Worm (Caenorhabditis elegans): ENCODE results near the gene C04G6.13.

The C04G6.13 gene

ce11 chrII:5060719-5061118, 33.3 kb upstream of the C04G6.13 start, which contains the start of gene pho-12:
TSS of gene pho-12 (minus strand) at chrII:5060819.
- TF ChIP-seq lsy-2 (tag; optimal IDR thresholded peaks at IDR 0.05), result no peak
- no peak for TF ChIP-seq egl-27 (tag; optimal IDR thresholded peaks at IDR 0.05)
- no peak for TF ChIP-seq sem-4 (tag; optimal IDR thresholded peaks at IDR 0.05)
- no peak for TF ChIP-seq unc-62 (GFP tag; optimal IDR thresholded peaks at IDR 0.05)

- TF ChIP-seq fos-1 (tag; optimal IDR thresholded peaks at IDR 0.05) (peak; percentile 40), nhr-25 (tag; optimal IDR thresholded peaks at IDR 0.05) (no peak), nhr-6 (tag; optimal IDR thresholded peaks at IDR 0.05) (no peak), nhr-10 (tag; optimal IDR thresholded peaks at IDR 0.05) (no peak), sem-4 (tag; optimal IDR thresholded peaks at IDR 0.05) (no peak), egl-27 (tag; optimal IDR thresholded peaks at IDR 0.05) (no peak), unc-55 (GFP tag; optimal IDR thresholded peaks at IDR 0.05) (peak; percentile 94), nhr-21 (tag; optimal IDR thresholded peaks at IDR 0.05) (peak; percentile 28), gmeb-1 (tag; optimal IDR thresholded peaks at IDR 0.05) (peak; percentile 80), nhr-129 (tag; optimal IDR thresholded peaks at IDR 0.05) (peak; percentile 78), lin-11 (tag; optimal IDR thresholded peaks at IDR 0.05) (peak; percentile 10), lsy-2 (tag; optimal IDR thresholded peaks at IDR 0.05) (peak; percentile 50 to 88), mdl-1 (tag; optimal IDR thresholded peaks at IDR 0.05) (no peak), crh-2 (tag; optimal IDR thresholded peaks at IDR 0.05) (peak; percentile 77), unc-39 (tag; optimal IDR thresholded peaks at IDR 0.05) (no peak), sma-3 (GFP tag; optimal IDR thresholded peaks at IDR 0.05) (peak; percentile 69), lin-13 (GFP tag; optimal IDR thresholded peaks at IDR 0.05) (peak; percentile 78), nhr-23 (tag; optimal IDR thresholded peaks at IDR 0.05) (no peak), C34F6.9 (tag; optimal IDR thresholded peaks at IDR 0.05) (peak; percentile 83), Y55F3AM.14 (GFP tag; optimal IDR thresholded peaks at IDR 0.05) (no peak), nhr-12 (tag; optimal IDR thresholded peaks at IDR 0.05) (no peak), ZK546.5 (tag; optimal IDR thresholded peaks at IDR 0.05) (no peak), snpc-4 (tag; optimal IDR thresholded peaks at IDR 0.05) (peak; percentile 82), aly-2 (tag; optimal IDR thresholded peaks at IDR 0.05) (no peak), elt-3 (tag; optimal IDR thresholded peaks at IDR 0.05) (no peak), zag-1 (tag; optimal IDR thresholded peaks at IDR 0.05) (no peak), blmp-1 (tag; optimal IDR thresholded peaks at IDR 0.05; ENCODE audit: insufficient read depth) (peak; percentile 9), mbf-1 (tag; optimal IDR thresholded peaks at IDR 0.05) (no peak), ztf-4 (tag; optimal IDR thresholded peaks at IDR 0.05) (no peak), ceh-82 (tag; optimal IDR thresholded peaks at IDR 0.05) (no peak), R02D3.7 (tag; optimal IDR thresholded peaks at IDR 0.05) (no peak), nhr-237 (tag; optimal IDR thresholded peaks at IDR 0.05) (no peak), skn-1 (tag; optimal IDR thresholded peaks at IDR 0.05) (no peak), sma-9 (GFP tag; optimal IDR thresholded peaks at IDR 0.05) (peak; percentile 62), sma-9 (tag; optimal IDR thresholded peaks at IDR 0.05) (no peak)
Measured at ce11 chrII:5061794-5062368, 32.2 kb upstream of the C04G6.13 start, which contains the start of gene smc-5. TSS of gene smc-5 (plus strand) at chrII:5062125.

- no peak for TF ChIP-seq mdl-1 (tag; optimal IDR thresholded peaks at IDR 0.05)
Measured at ce11 chrII:5066967-5067366, 27.1 kb upstream of the C04G6.13 start.

- no peak for TF ChIP-seq mbf-1 (tag; optimal IDR thresholded peaks at IDR 0.05)
- no peak for TF ChIP-seq sem-4 (tag; optimal IDR thresholded peaks at IDR 0.05)
- TF ChIP-seq nhr-25 (tag; optimal IDR thresholded peaks at IDR 0.05), result no peak
- no peak for TF ChIP-seq lsy-2 (tag; optimal IDR thresholded peaks at IDR 0.05)
- TF ChIP-seq ztf-11 (tag; optimal IDR thresholded peaks at IDR 0.05), result no peak
- TF ChIP-seq zag-1 (tag; optimal IDR thresholded peaks at IDR 0.05), result no peak
- TF ChIP-seq ztf-4 (tag; optimal IDR thresholded peaks at IDR 0.05), result no peak
- no peak for TF ChIP-seq snpc-4 (tag; optimal IDR thresholded peaks at IDR 0.05)
- no peak for TF ChIP-seq nhr-6 (tag; optimal IDR thresholded peaks at IDR 0.05)
- no peak for TF ChIP-seq nhr-77 (tag; optimal IDR thresholded peaks at IDR 0.05)
- no peak for TF ChIP-seq crh-2 (tag; optimal IDR thresholded peaks at IDR 0.05)
Measured at ce11 chrII:5067927-5068326, 26.1 kb upstream of the C04G6.13 start, which contains the start of gene C27A2.8. TSS of gene C27A2.8 (minus strand) at chrII:5068043.
